Fruit fly (Drosophila melanogaster): ENCODE results near the gene CG9121.

Gene CG9121

DNA sequence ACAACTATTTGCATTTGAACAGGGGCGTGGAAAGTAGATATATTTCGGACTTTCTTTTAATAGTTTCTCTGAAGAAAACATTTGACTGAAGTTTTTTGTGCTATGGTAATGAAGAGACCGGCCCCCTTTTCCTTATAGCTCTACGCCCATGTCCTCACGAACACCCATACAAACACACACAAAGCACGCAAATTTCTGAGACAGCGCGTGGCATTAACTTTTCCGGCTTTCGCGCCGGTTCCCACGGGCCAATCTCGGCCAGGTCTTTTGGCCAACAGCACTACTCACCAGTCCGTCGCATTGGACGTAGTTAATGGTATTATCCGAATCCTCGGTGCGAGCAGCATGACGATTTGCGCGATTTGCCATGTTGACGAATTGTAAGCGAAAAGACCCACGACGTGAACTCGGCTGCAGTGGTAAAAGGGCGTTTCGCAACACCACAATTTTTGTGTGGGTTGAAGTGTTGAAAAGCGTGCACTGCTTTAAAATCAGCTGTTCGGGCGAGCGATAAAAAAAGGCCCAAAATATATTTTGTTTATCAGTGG, 1.6 kb upstream of the CG9121 start, which contains the start of gene senju (continued):
- no peak for TF ChIP-seq CG4318 (GFP tag; optimal IDR thresholded peaks at IDR 0.05)
- TF ChIP-seq cyc (GFP tag; optimal IDR thresholded peaks at IDR 0.05), result peak; percentile 84
- TF ChIP-seq Sox14 (GFP tag; optimal IDR thresholded peaks at IDR 0.05), result peak; percentile 91
- TF ChIP-seq salr (GFP tag; optimal IDR thresholded peaks at IDR 0.05), result peak; percentile 66 to 67
- TF ChIP-seq esn (GFP tag; optimal IDR thresholded peaks at IDR 0.05), result peak; percentile 92
- peak; percentile 92 for TF ChIP-seq CG6163 (GFP tag; IDR thresholded peaks at IDR 0.05)
- peak; percentile 85 for TF ChIP-seq CG10631 (GFP tag; optimal IDR thresholded peaks at IDR 0.05)
- peak; percentile 83 for TF ChIP-seq CG7368 (GFP tag; optimal IDR thresholded peaks at IDR 0.05)

DNA sequence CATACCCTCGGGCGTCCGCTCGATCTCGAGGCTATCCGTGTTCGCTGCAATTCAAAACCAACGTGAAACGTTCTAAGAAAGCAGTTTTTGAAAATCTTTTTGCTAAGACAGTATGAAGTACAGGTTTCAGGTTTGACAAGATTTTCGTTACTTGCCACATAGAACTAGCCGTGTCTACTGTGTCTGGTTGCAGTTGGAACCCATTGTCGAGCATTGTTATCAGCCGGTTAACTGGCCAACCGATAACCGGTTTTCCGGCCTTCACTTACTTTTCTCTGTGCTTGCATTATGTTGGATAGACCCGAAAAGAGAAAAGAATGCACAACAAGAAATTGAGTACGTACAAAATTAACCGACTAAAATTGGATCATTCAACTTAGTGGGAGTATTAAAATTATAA, 888 bp downstream of the CG9121 start:
- TF ChIP-seq CG11294 (GFP tag; IDR thresholded peaks at IDR 0.05), result no peak
- TF ChIP-seq CG8319 (GFP tag; optimal IDR thresholded peaks at IDR 0.05), result no peak
- no peak for TF ChIP-seq spab (GFP tag; optimal IDR thresholded peaks at IDR 0.05)
- no peak for TF ChIP-seq esn (GFP tag; optimal IDR thresholded peaks at IDR 0.05)
- peak; percentile 37 for TF ChIP-seq CG32006 (GFP tag; optimal IDR thresholded peaks at IDR 0.05)
- TF ChIP-seq vri (GFP tag; optimal IDR thresholded peaks at IDR 0.05), result no peak
- peak; percentile 18 for TF ChIP-seq CG6276 (GFP tag; optimal IDR thresholded peaks at IDR 0.05)
- TF ChIP-seq CG9139 (GFP tag; optimal IDR thresholded peaks at IDR 0.05), result no peak
- no peak for TF ChIP-seq fkh (GFP tag; optimal IDR thresholded peaks at IDR 0.05)
- no peak for TF ChIP-seq dsx (GFP tag; optimal IDR thresholded peaks at IDR 0.05; ENCODE audit: poor library complexity, severe bottlenecking)
- no peak for TF ChIP-seq Ets21C (GFP tag; optimal IDR thresholded peaks at IDR 0.05)
- peak; percentile 58 for TF ChIP-seq CG1621 (tag; optimal IDR thresholded peaks at IDR 0.05)
- no peak for TF ChIP-seq CG10631 (GFP tag; optimal IDR thresholded peaks at IDR 0.05)
- no peak for TF ChIP-seq Eip93F (GFP tag; optimal IDR thresholded peaks at IDR 0.05)
- TF ChIP-seq salr (GFP tag; optimal IDR thresholded peaks at IDR 0.05), result no peak
- TF ChIP-seq eg (GFP tag; IDR thresholded peaks at IDR 0.05), result no peak

DNA sequence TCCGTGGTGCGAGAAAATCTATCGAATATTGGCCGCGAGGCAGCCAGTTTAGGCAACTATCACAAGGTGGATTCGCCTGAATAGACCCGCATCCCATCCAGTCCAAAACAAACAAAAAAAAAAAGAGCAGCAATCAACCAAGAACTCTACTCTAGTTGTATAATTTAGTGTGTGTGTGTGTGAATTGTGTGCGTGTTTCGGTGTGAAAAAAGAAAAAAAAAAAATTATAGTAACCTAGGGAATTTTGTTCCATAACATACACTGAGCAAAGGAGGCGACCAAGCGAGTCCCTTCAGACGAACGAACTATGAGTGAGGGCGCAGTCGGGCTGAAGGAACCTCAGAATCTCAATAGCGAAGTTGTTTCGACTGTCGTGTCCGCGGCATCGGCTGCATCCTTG, 4.6 kb downstream of the CG9121 start:
- TF ChIP-seq Eip78C (GFP tag), result peak; percentile 32
- no peak for TF ChIP-seq net (GFP tag; optimal IDR thresholded peaks at IDR 0.05)

DNA sequence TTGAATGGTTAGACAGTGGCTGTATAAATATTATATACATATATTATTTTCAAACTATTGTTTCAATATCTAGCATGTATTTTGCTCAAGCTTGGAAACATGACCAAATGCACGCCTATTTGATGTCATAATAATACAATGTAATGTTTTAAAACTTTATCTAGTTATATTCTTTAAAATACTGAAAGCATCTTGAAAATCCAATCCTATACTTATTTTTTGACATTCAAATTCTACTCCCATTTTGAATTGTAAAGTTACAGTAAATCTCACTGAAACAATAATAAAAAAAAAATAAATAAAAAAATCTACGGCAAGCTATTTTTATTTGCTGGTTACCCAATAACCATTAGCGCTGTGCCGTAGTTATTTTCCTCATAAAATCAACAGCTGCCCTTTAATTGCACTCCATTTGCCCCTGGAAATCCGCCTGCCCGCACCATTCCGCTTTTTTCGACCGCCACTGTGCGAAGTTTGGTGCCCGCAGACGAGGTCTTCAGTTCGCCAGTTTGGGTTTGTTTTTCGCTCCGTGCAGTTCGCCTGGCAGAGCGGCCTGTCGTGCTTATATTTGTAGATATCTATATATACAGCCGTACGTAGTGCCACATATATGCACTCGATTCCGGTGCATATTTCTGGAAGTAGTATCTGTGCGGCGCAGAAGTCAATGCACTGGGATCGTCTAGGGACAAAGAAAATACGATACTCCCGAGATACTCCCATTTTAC, 5.8 kb downstream of the CG9121 start:
- peak; percentile 33 for TF ChIP-seq Lpt (GFP tag; optimal IDR thresholded peaks at IDR 0.05)
- TF ChIP-seq CG3919 (GFP tag; optimal IDR thresholded peaks at IDR 0.05), result peak; percentile 53
- no peak for TF ChIP-seq Sox15 (GFP tag; optimal IDR thresholded peaks at IDR 0.05)
- TF ChIP-seq CG9139 (GFP tag; optimal IDR thresholded peaks at IDR 0.05), result peak; percentile 7
- peak; percentile 63 for TF ChIP-seq Hr4 (GFP tag; optimal IDR thresholded peaks at IDR 0.05)
- peak; percentile 20 for TF ChIP-seq CG1621 (tag; optimal IDR thresholded peaks at IDR 0.05)
- TF ChIP-seq CG11902 (GFP tag; optimal IDR thresholded peaks at IDR 0.05), result peak; percentile 20
- peak; percentile 11 for TF ChIP-seq CG3032 (tag; optimal IDR thresholded peaks at IDR 0.05)
- TF ChIP-seq fkh (GFP tag; optimal IDR thresholded peaks at IDR 0.05), result peak; percentile 38
- peak; percentile 37 for TF ChIP-seq topi (GFP tag; optimal IDR thresholded peaks at IDR 0.05)
- peak; percentile 60 for TF ChIP-seq esn (GFP tag; optimal IDR thresholded peaks at IDR 0.05)
- TF ChIP-seq CG32006 (GFP tag; optimal IDR thresholded peaks at IDR 0.05), result peak; percentile 70
- peak; percentile 36 for TF ChIP-seq acj6 (GFP tag; optimal IDR thresholded peaks at IDR 0.05)
- no peak for TF ChIP-seq dac (GFP tag; optimal IDR thresholded peaks at IDR 0.05)
- peak; percentile 38 for TF ChIP-seq CG16779 (tag; optimal IDR thresholded peaks at IDR 0.05)
- peak; percentile 49; the same call in 1 of the 2 replicates for TF ChIP-seq CG15336 (GFP tag; IDR thresholded peaks at IDR 0.05)
- TF ChIP-seq Smox (GFP tag; optimal IDR thresholded peaks at IDR 0.05), result peak; percentile 46
- peak; percentile 16 for TF ChIP-seq dsx (GFP tag; optimal IDR thresholded peaks at IDR 0.05; ENCODE audit: poor library complexity, severe bottlenecking)
- TF ChIP-seq fd59A (GFP tag; optimal IDR thresholded peaks at IDR 0.05), result no peak
- no peak for TF ChIP-seq CG7368 (GFP tag; optimal IDR thresholded peaks at IDR 0.05)
- peak; percentile 40 for TF ChIP-seq lz (GFP tag; optimal IDR thresholded peaks at IDR 0.05)
- TF ChIP-seq Gug (GFP tag; IDR thresholded peaks at IDR 0.05), result peak; percentile 18; the same call in 1 of the 2 replicates
- peak; percentile 17; the same call in 1 of the 2 replicates for TF ChIP-seq CG11294 (GFP tag; IDR thresholded peaks at IDR 0.05)
- TF ChIP-seq CG10669 (GFP tag; optimal IDR thresholded peaks at IDR 0.05), result peak; percentile 29
- peak; percentile 15 for TF ChIP-seq Ets21C (GFP tag; optimal IDR thresholded peaks at IDR 0.05)
- peak; percentile 66 for TF ChIP-seq Met (GFP tag; optimal IDR thresholded peaks at IDR 0.05)
- peak in 1 of 2 experiments; percentile 35 for TF ChIP-seq salr (GFP tag; optimal IDR thresholded peaks at IDR 0.05)
- peak; percentile 57 for TF ChIP-seq CG10631 (GFP tag; optimal IDR thresholded peaks at IDR 0.05)
- TF ChIP-seq Ets96B (tag; optimal IDR thresholded peaks at IDR 0.05), result no peak
- TF ChIP-seq eg (GFP tag; IDR thresholded peaks at IDR 0.05), result peak; percentile 79
- no peak for TF ChIP-seq CG6808 (GFP tag; optimal IDR thresholded peaks at IDR 0.05)

Measured in whole organism, prepupa.